Fruit fly (Drosophila melanogaster) whole organism, embryonic: ENCODE measurements around the gene Dhc93AB.

Source experiments
- Atf-2 ChIP-seq: fragments of 200-800 bp; sonication (Bioruptor generic); optimal IDR thresholded peaks from 2 replicates; lab custom pipeline; 2016; ENCODE audit warnings: missing biosample characterization, missing genetic modification characterization
- CG10543 ChIP-seq: fragments of 200-800 bp; sonication (Bioruptor generic); optimal IDR thresholded peaks from 3 replicates; lab custom pipeline; 2017; ENCODE audit warnings: missing biosample characterization, mild to moderate bottlenecking, missing genetic modification characterization, moderate library complexity
- CG10565 ChIP-seq: fragments of 200-800 bp; sonication (Bioruptor generic); optimal IDR thresholded peaks from 3 replicates; lab custom pipeline; 2016; ENCODE audit warnings: missing biosample characterization, mild to moderate bottlenecking, missing genetic modification characterization
- CG12769 ChIP-seq: fragments of 200-800 bp; sonication (Bioruptor generic); optimal IDR thresholded peaks from 2 replicates; lab custom pipeline; 2019; ENCODE audit warnings: missing biosample characterization, mild to moderate bottlenecking, missing genetic modification characterization, moderate library complexity
- CG18599 ChIP-seq: fragments of 200-800 bp; sonication (Bioruptor generic); optimal IDR thresholded peaks from 3 replicates; lab custom pipeline; 2017; ENCODE audit warnings: missing biosample characterization, missing genetic modification characterization, mild to moderate bottlenecking, moderate library complexity, missing genetic modification reagents
- CG34376 ChIP-seq: fragments of 200-800 bp; sonication (Bioruptor generic); optimal IDR thresholded peaks from 2 replicates; lab custom pipeline; 2018; ENCODE audit warnings: missing biosample characterization, mild to moderate bottlenecking, missing genetic modification characterization
- CG6689 ChIP-seq: fragments of 200-800 bp; sonication (Bioruptor generic); IDR thresholded peaks from 2 replicates; pipeline ENCODE4 v1.3.6; 2022; ENCODE audit warnings: missing biosample characterization, missing genetic modification characterization
- CG6813 ChIP-seq: fragments of 200-800 bp; sonication (Bioruptor generic); optimal IDR thresholded peaks from 2 replicates; lab custom pipeline; 2017; ENCODE audit warnings: missing biosample characterization, missing genetic modification characterization, mild to moderate bottlenecking, moderate library complexity, missing genetic modification reagents
- Deaf1 ChIP-seq: fragments of 200-800 bp; optimal IDR thresholded peaks from 3 replicates; lab custom pipeline; 2019; ENCODE audit warnings: missing biosample characterization, mild to moderate bottlenecking, missing genetic modification characterization, moderate library complexity
- GATAe ChIP-seq: fragments of 200-800 bp; sonication (Bioruptor generic); conservative IDR thresholded peaks from 2 replicates; pipeline ENCODE4 v1.3.6; 2022; ENCODE audit warnings: missing biosample characterization, missing genetic modification characterization
- Hey ChIP-seq: fragments of 200-800 bp; sonication (Bioruptor generic); optimal IDR thresholded peaks from 3 replicates; lab custom pipeline; 2018; ENCODE audit warnings: missing biosample characterization, mild to moderate bottlenecking, missing genetic modification characterization
- HmgZ ChIP-seq: fragments of 200-800 bp; sonication (Bioruptor generic); optimal IDR thresholded peaks from 2 replicates; lab custom pipeline; 2018; ENCODE audit warnings: missing biosample characterization, mild to moderate bottlenecking, missing genetic modification characterization
- Hmr ChIP-seq: fragments of 200-800 bp; sonication (Bioruptor generic); optimal IDR thresholded peaks from 3 replicates; lab custom pipeline; 2017; ENCODE audit warnings: mild to moderate bottlenecking, missing biosample characterization, missing genetic modification reagents, missing genetic modification characterization
- Jarid2 ChIP-seq: fragments of 200-800 bp; sonication (Bioruptor generic); optimal IDR thresholded peaks from 3 replicates; lab custom pipeline; 2017; ENCODE audit warnings: mild to moderate bottlenecking, missing biosample characterization, missing genetic modification reagents, missing genetic modification characterization
- Med ChIP-seq: fragments of 200-800 bp; sonication (Bioruptor generic); peaks from one replicate; lab custom pipeline; 2016; ENCODE audit warnings: missing biosample characterization, missing genetic modification characterization, mild to moderate bottlenecking, inconsistent platforms, moderate library complexity
- Nf-YB ChIP-seq: fragments of 200-800 bp; sonication (Bioruptor generic); optimal IDR thresholded peaks from 3 replicates; lab custom pipeline; 2019; ENCODE audit warnings: missing biosample characterization, mild to moderate bottlenecking, missing genetic modification characterization, moderate library complexity
- Pdp1 ChIP-seq, 2 experiments: fragments of 200-800 bp; sonication (Bioruptor generic); optimal IDR thresholded peaks; 3 replicates each; lab custom pipeline; 2016; ENCODE audit warnings: missing biosample characterization in 2 of 2, missing genetic modification characterization in 2 of 2, mild to moderate bottlenecking in 1 of 2, moderate library complexity in 1 of 2
- Vsx1 ChIP-seq: fragments of 200-800 bp; sonication (Bioruptor generic); optimal IDR thresholded peaks from 2 replicates; lab custom pipeline; 2017; ENCODE audit warnings: missing biosample characterization, mild to moderate bottlenecking, missing genetic modification characterization, missing genetic modification reagents
- caup ChIP-seq: fragments of 200-800 bp; sonication (Bioruptor generic); optimal IDR thresholded peaks from 3 replicates; lab custom pipeline; 2017; ENCODE audit warnings: missing biosample characterization, mild to moderate bottlenecking, missing genetic modification characterization, moderate library complexity; ENCODE audit not compliant: severe bottlenecking
- crol ChIP-seq: fragments of 200-800 bp; sonication (Bioruptor generic); IDR thresholded peaks from 2 replicates; pipeline ENCODE4 v1.3.6; 2022; ENCODE audit warnings: missing biosample characterization, missing genetic modification characterization
- crp ChIP-seq, 2 experiments: fragments of 200-800 bp; sonication (Bioruptor generic); optimal IDR thresholded peaks; 2 replicates in 1 of 2; 3 replicates in 1 of 2; lab custom pipeline; 2017; ENCODE audit warnings: missing biosample characterization in 2 of 2, missing genetic modification characterization in 2 of 2, mild to moderate bottlenecking in 1 of 2, moderate library complexity in 1 of 2
- cwo ChIP-seq: fragments of 200-800 bp; sonication (Bioruptor generic); optimal IDR thresholded peaks from 3 replicates; lab custom pipeline; 2017; ENCODE audit warnings: missing biosample characterization, missing genetic modification characterization, mild to moderate bottlenecking, moderate library complexity, missing genetic modification reagents
- dpn ChIP-seq, 2 experiments: fragments of 200-800 bp; sonication (Bioruptor generic); optimal IDR thresholded peaks; 3 replicates each; lab custom pipeline; 2016; ENCODE audit warnings: missing biosample characterization in 2 of 2, missing genetic modification characterization in 2 of 2
- exex ChIP-seq: fragments of 200-800 bp; sonication (Bioruptor generic); optimal IDR thresholded peaks from 4 replicates; lab custom pipeline; 2018; ENCODE audit warnings: missing biosample characterization, mild to moderate bottlenecking, missing genetic modification characterization, moderate library complexity
- grn ChIP-seq: fragments of 200-800 bp; sonication (Bioruptor generic); optimal IDR thresholded peaks from 3 replicates; lab custom pipeline; 2017; ENCODE audit warnings: missing biosample characterization, missing genetic modification characterization
- jumu ChIP-seq: fragments of 200-800 bp; sonication (Bioruptor generic); optimal IDR thresholded peaks from 3 replicates; lab custom pipeline; 2016; ENCODE audit warnings: missing biosample characterization, missing genetic modification characterization
- lab ChIP-seq: fragments of 200-800 bp; sonication (Bioruptor generic); optimal IDR thresholded peaks from 3 replicates; lab custom pipeline; 2017; ENCODE audit warnings: missing biosample characterization, missing genetic modification characterization, mild to moderate bottlenecking, moderate library complexity, missing genetic modification reagents
- mirr ChIP-seq: fragments of 200-800 bp; sonication (Bioruptor generic); optimal IDR thresholded peaks from 3 replicates; lab custom pipeline; 2018; ENCODE audit warnings: missing biosample characterization, mild to moderate bottlenecking, missing genetic modification characterization
- pan ChIP-seq, 4 experiments: fragments of >200 bp in 3 of 4; fragments of 200-800 bp in 1 of 4; sonication (Bioruptor generic) in 1 of 4; optimal IDR thresholded peaks in 3 of 4; IDR thresholded peaks in 1 of 4; 2 replicates each; pipeline versions ENCODE4 v1.3.6 to Lab custom; 2017 to 2022; ENCODE audit warnings: missing biosample characterization in 2 of 4, missing genetic modification characterization in 2 of 4, mixed read lengths in 1 of 4
- sd ChIP-seq: fragments of 200-800 bp; sonication (Bioruptor generic); optimal IDR thresholded peaks from 3 replicates; lab custom pipeline; 2018; ENCODE audit warnings: missing biosample characterization, mild to moderate bottlenecking, missing genetic modification characterization, moderate library complexity
- sens ChIP-seq: fragments of 200-800 bp; sonication (Bioruptor generic); peaks from one replicate; lab custom pipeline; 2016; ENCODE audit warnings: missing biosample characterization, missing genetic modification characterization
- sens-2 ChIP-seq: fragments of 200-800 bp; sonication (Bioruptor generic); IDR thresholded peaks from 2 replicates; pipeline ENCODE4 v1.3.6; 2022; ENCODE audit warnings: missing biosample characterization, missing genetic modification characterization
- shn ChIP-seq: fragments of 200-800 bp; sonication (Bioruptor generic); optimal IDR thresholded peaks from 3 replicates; lab custom pipeline; 2016; ENCODE audit warnings: missing biosample characterization, missing genetic modification characterization
- sisA ChIP-seq: fragments of 200-800 bp; sonication (Bioruptor generic); IDR thresholded peaks from 2 replicates; pipeline ENCODE4 v1.3.6; 2022; ENCODE audit warnings: missing biosample characterization, missing genetic modification characterization
- sug ChIP-seq: fragments of 200-800 bp; optimal IDR thresholded peaks from 2 replicates; lab custom pipeline; 2019; ENCODE audit warnings: missing biosample characterization, mild to moderate bottlenecking, missing genetic modification characterization, moderate library complexity
- vnd ChIP-seq: fragments of 200-800 bp; sonication (Bioruptor generic); IDR thresholded peaks from 3 replicates; pipeline ENCODE4 v1.3.6; 2022; ENCODE audit warnings: missing biosample characterization, missing genetic modification characterization; ENCODE audit not compliant: partially characterized antibody

Gene Dhc93AB

DNA sequence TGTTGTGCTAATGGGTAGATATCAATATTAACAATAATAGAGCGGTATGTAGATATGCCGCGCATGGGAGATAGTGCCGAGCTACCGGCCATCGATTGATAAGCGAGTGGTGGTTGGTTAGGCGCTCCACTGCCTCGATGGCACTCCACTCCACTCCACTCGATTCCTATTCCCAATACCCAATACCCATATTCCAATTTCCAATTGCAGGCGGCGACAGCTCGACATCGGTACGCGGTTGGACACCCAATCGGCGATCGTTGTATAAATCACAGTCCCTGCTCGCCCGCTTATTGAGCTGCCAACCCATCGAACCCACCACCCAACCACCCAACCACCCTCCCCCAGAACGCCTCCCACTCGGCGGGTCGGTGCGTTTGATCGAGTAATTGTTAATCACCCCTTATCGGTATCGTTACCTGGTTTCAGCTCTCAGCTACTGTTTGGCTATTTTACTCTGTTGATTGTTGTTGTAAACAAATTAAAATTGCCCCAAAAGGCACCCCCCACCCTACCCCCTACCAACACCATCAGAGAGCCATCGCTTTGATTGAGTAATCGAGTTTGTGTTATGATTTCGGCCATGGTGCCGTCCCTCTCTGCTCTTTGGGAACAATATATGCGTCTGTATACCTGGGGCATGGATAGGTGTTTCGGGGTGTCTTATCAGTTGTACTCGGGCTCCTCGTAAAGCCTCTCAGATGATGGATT is 38.7 kb upstream of the Dhc93AB start, which contains the start of gene HHEX (continued):
- TF ChIP-seq CG10565: no peak
- TF ChIP-seq Vsx1: peak; percentile 95
- TF ChIP-seq cwo (GFP tag; lab: Kevin White, UChicago): peak; percentile 12
- peak; percentile 99 for TF ChIP-seq exex (tag; lab: Kevin White, UChicago)
- TF ChIP-seq sisA (GFP tag; lab: Robert Waterston, UW): no peak
- peak; percentile 44 for TF ChIP-seq Deaf1 (tag; lab: Kevin White, UChicago)
- no peak for TF ChIP-seq dpn (GFP tag; optimal IDR thresholded peaks at IDR 0.05; lab: Kevin White, UChicago)
- TF ChIP-seq pan (optimal IDR thresholded peaks at IDR 0.05; lab: Kevin White, UChicago): no peak
- peak in 1 of 2 experiments; percentile 82 for TF ChIP-seq pan (GFP tag; optimal IDR thresholded peaks at IDR 0.05 in 1 of 2, IDR thresholded peaks at IDR 0.05 in 1 of 2)
- TF ChIP-seq Hmr (GFP tag; lab: Kevin White, UChicago): peak; percentile 12
- peak; percentile 94 for TF ChIP-seq CG10543 (GFP tag; lab: Kevin White, UChicago)
- peak; percentile 16 for TF ChIP-seq caup (GFP tag; lab: Kevin White, UChicago)

DNA sequence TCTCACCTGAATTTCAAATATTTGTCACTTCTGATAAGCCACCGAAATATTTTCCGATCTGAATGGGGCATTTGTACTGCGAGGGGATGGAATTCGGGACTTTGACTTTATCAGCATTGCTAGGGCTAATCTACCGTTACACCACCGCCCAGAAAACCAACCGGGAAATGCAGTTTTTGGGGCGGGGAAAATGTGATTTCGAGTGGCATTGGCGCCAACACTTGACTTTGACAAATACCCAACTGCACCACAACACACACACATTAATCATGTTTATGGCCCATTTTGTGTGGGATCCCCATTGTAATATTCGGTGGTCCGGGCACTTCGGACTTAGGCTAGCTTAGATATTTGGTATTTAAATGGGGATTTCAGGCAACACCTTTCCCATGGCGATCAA is 36.7 kb upstream of the Dhc93AB start:
- TF ChIP-seq Jarid2 (GFP tag; lab: Kevin White, UChicago) (no peak), sens-2 (GFP tag; lab: Robert Waterston, UW) (peak; percentile 45; the same call in 1 of the 2 replicates), Pdp1 (GFP tag; optimal IDR thresholded peaks at IDR 0.05; lab: Kevin White, UChicago) (peak in 1 of 2 experiments; percentile 47), jumu (GFP tag; lab: Kevin White, UChicago) (no peak), Nf-YB (GFP tag; lab: Kevin White, UChicago) (no peak), crol (GFP tag; lab: Robert Waterston, UW) (0 out of 2 replicates have a peak, but pooled peaks have one; percentile 21), vnd (GFP tag; lab: Robert Waterston, UW) (peak; percentile 56), Atf-2 (GFP tag; lab: Kevin White, UChicago) (no peak), Med (GFP tag; lab: Kevin White, UChicago) (peak; percentile 43), lab (peak; percentile 32), sens (GFP tag; lab: Kevin White, UChicago) (peak; percentile 40), sd (tag; lab: Kevin White, UChicago) (peak; percentile 60)

DNA sequence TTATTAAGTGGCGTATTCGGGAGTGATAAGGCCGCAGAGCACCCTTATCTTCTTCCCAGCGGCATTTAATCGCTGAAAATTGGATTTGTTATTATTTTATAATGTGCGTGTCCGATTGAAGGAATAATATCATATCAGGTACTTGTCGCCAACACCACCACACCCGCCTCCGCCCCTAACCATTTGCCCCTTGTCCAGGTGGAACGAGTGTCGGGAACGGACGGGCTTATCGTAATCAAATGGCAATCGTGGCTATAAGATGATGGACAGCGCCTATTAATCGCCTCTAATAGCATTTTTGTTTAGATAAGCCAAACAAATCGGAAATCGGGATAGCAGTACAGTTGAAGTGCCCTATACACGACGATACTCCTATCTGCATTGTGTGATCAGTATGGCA is 35.9 kb upstream of the Dhc93AB start:
- TF ChIP-seq GATAe (GFP tag; lab: Robert Waterston, UW) (peak; percentile 40; the same call in 1 of the 2 replicates), CG34376 (GFP tag; lab: Kevin White, UChicago) (peak; percentile 84), lab (peak; percentile 11), CG12769 (peak; percentile 94), shn (GFP tag; lab: Kevin White, UChicago) (no peak), exex (tag; lab: Kevin White, UChicago) (peak; percentile 100), cwo (GFP tag; lab: Kevin White, UChicago) (peak; percentile 11), HmgZ (tag; lab: Kevin White, UChicago) (peak; percentile 53), grn (GFP tag; lab: Kevin White, UChicago) (peak; percentile 99), Med (GFP tag; lab: Kevin White, UChicago) (peak; percentile 38), CG6813 (GFP tag; lab: Kevin White, UChicago) (no peak), sd (tag; lab: Kevin White, UChicago) (peak; percentile 92), crp (GFP tag; optimal IDR thresholded peaks at IDR 0.05; lab: Kevin White, UChicago) (no peak), sug (tag; lab: Kevin White, UChicago) (peak; percentile 81), mirr (GFP tag; lab: Kevin White, UChicago) (peak; percentile 90), crol (GFP tag; lab: Robert Waterston, UW) (peak; percentile 78; the same call in 1 of the 2 replicates), vnd (GFP tag; lab: Robert Waterston, UW) (peak; percentile 55; the same call in 2 of the 3 replicates), CG18599 (peak; percentile 11), Hey (peak; percentile 67), CG6689 (GFP tag; lab: Robert Waterston, UW) (no peak)
